Fruit fly (Drosophila melanogaster): ENCODE measurements around the gene Fdx1.

Fdx1 gene

DNA sequence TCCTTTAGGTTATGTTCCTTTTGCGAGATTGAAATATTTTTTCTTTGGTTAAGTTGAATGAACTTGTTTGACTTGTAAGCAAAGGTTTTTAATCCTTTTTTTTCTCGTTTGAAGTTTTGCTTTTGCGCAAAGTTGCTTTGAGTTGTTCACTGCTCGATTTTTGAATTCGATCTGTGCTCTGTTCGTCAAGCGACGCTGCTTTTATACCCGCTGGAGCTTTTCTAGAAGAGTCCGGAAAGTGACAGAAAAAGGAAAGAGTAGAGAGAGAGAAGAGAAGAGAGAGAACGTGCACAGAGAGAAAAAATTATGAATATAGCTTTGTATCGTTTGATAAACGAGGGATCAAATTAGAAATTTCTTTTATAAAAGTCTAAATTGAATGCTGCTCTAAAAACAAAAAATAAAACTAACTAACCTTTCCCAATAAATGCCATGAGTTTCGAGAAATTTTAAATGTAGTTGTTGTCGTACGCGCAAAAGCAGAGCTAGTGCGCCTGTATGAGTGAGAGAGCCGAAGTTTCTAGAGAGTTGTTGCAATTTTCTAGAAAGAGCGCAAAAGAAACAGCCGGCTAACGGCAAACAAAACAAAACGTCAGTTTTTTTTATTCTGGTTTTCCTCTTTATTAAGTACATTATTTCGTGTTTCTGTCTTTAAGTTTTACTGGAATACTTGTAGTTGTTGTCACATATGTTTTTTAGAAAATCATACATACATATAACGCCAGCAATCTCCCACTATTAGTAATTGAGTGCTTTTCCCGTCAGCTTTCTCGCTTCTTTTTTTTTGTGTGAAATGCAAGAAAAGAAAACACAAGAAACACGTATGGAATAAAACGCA is 6.4 kb upstream of the Fdx1 start, which contains the start of gene Hsp26 (continued):
- peak; percentile 95 for TF ChIP-seq pdm3 (GFP tag; optimal IDR thresholded peaks at IDR 0.05)
- TF ChIP-seq CG1621 (tag; optimal IDR thresholded peaks at IDR 0.05) = peak; percentile 72
- peak; percentile 84 for TF ChIP-seq CG7368 (GFP tag; optimal IDR thresholded peaks at IDR 0.05)
- peak; percentile 96 for TF ChIP-seq net (GFP tag; optimal IDR thresholded peaks at IDR 0.05)
- TF ChIP-seq fd85E (GFP tag; optimal IDR thresholded peaks at IDR 0.05) = peak; percentile 88
- TF ChIP-seq Blimp-1 (GFP tag; optimal IDR thresholded peaks at IDR 0.05) = peak; percentile 51
- peak; percentile 97 for TF ChIP-seq svp (GFP tag)
- TF ChIP-seq dsx (GFP tag; optimal IDR thresholded peaks at IDR 0.05; ENCODE audit: poor library complexity, severe bottlenecking) = peak; percentile 82
- TF ChIP-seq Ets21C (GFP tag; optimal IDR thresholded peaks at IDR 0.05) = peak; percentile 87
- no peak for TF ChIP-seq Hr38 (GFP tag; optimal IDR thresholded peaks at IDR 0.05)
- peak; percentile 94 for TF ChIP-seq CG8119 (GFP tag; IDR thresholded peaks at IDR 0.05)
- TF ChIP-seq Sox15 (GFP tag; optimal IDR thresholded peaks at IDR 0.05) = peak; percentile 79
- peak; percentile 70 for TF ChIP-seq Eip93F (GFP tag; optimal IDR thresholded peaks at IDR 0.05)
- TF ChIP-seq CG3032 (tag; optimal IDR thresholded peaks at IDR 0.05) = peak; percentile 75
- TF ChIP-seq Met (GFP tag; optimal IDR thresholded peaks at IDR 0.05) = peak; percentile 94
- TF ChIP-seq Eip78C (GFP tag) = peak; percentile 98
- peak; percentile 78 for TF ChIP-seq CG8319 (GFP tag; optimal IDR thresholded peaks at IDR 0.05)
- peak; percentile 96 for TF ChIP-seq OdsH (GFP tag; optimal IDR thresholded peaks at IDR 0.05)
- TF ChIP-seq CG10669 (GFP tag; optimal IDR thresholded peaks at IDR 0.05) = peak; percentile 80
- peak; percentile 87 for TF ChIP-seq CG16779 (tag; optimal IDR thresholded peaks at IDR 0.05)
- TF ChIP-seq CG6808 (GFP tag; optimal IDR thresholded peaks at IDR 0.05) = peak; percentile 89
- TF ChIP-seq acj6 (GFP tag; optimal IDR thresholded peaks at IDR 0.05) = peak; percentile 95
- peak; percentile 92 for TF ChIP-seq CG34406 (GFP tag; optimal IDR thresholded peaks at IDR 0.05)
- TF ChIP-seq lz (GFP tag; optimal IDR thresholded peaks at IDR 0.05) = peak; percentile 94
- peak; percentile 68 for TF ChIP-seq CG11902 (GFP tag; optimal IDR thresholded peaks at IDR 0.05)
- peak; percentile 94 for TF ChIP-seq Smox (GFP tag; optimal IDR thresholded peaks at IDR 0.05)
- TF ChIP-seq CG6276 (GFP tag; optimal IDR thresholded peaks at IDR 0.05) = peak; percentile 83

DNA sequence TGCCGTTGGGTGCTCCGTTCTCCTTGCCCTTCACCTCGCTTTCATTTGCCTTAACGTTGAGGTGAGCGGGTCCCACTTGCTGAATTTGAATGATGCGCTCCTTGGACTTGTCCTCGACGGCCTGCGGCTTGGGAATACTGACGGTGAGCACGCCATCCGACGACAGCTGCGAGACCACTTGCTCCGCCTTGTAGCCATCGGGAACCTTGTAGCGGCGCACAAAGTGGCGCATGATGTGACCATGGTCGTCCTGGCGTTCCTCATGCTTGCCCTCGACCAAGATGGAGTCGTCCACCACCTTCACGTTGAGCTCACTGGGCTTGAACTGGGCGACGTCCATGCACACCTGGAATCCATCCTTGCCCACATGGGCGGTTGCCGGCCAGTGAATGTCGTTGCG is 5.5 kb upstream of the Fdx1 start:
- TF ChIP-seq Sox15 (GFP tag; optimal IDR thresholded peaks at IDR 0.05) (no peak), CG7368 (GFP tag; optimal IDR thresholded peaks at IDR 0.05) (no peak), CG32006 (GFP tag; optimal IDR thresholded peaks at IDR 0.05) (no peak), Sox102F (GFP tag; optimal IDR thresholded peaks at IDR 0.05) (no peak), CG6792 (GFP tag; optimal IDR thresholded peaks at IDR 0.05) (no peak), Sox14 (GFP tag; optimal IDR thresholded peaks at IDR 0.05) (no peak), cyc (GFP tag; optimal IDR thresholded peaks at IDR 0.05) (no peak), CG8119 (GFP tag; IDR thresholded peaks at IDR 0.05) (no peak), Blimp-1 (GFP tag; optimal IDR thresholded peaks at IDR 0.05) (no peak), Lpt (GFP tag; optimal IDR thresholded peaks at IDR 0.05) (no peak), Eip93F (GFP tag; optimal IDR thresholded peaks at IDR 0.05) (no peak), CG4318 (GFP tag; optimal IDR thresholded peaks at IDR 0.05) (no peak), spab (GFP tag; optimal IDR thresholded peaks at IDR 0.05) (no peak), fkh (GFP tag; optimal IDR thresholded peaks at IDR 0.05) (no peak), CG31627 (GFP tag; optimal IDR thresholded peaks at IDR 0.05) (no peak), CG9139 (GFP tag; optimal IDR thresholded peaks at IDR 0.05) (no peak), CG8632 (GFP tag; optimal IDR thresholded peaks at IDR 0.05) (no peak), topi (GFP tag; optimal IDR thresholded peaks at IDR 0.05) (no peak), CG11762 (GFP tag; optimal IDR thresholded peaks at IDR 0.05; ENCODE audit: insufficient read depth) (no peak), Ets21C (GFP tag; optimal IDR thresholded peaks at IDR 0.05) (no peak)

Data from whole organism, prepupa.